Worm (Caenorhabditis elegans) whole organism, L4 larva: ENCODE results near the gene klp-17.

Experiments
- ceh-32 ChIP-seq: sonication (generic microtip); optimal IDR thresholded peaks from 2 replicates; lab custom pipeline; 2016; ENCODE audit warnings: mild to moderate bottlenecking, missing genetic modification characterization, missing compliant biosample characterization; ENCODE audit not compliant: poor library complexity
- ces-1 ChIP-seq: fragments of 150-350 bp; sonication (generic microtip); optimal IDR thresholded peaks from 4 replicates; lab custom pipeline; 2014; ENCODE audit warnings: missing biosample characterization, missing genetic modification reagents, missing genetic modification characterization
- fkh-10 ChIP-seq: fragments of 150-350 bp; optimal IDR thresholded peaks from 2 replicates; lab custom pipeline; 2014; ENCODE audit warnings: missing biosample characterization, missing genetic modification reagents, missing genetic modification characterization
- lsy-2 ChIP-seq, 2 experiments: fragments of 150-350 bp in 1 of 2; sonication (generic microtip) in 1 of 2; optimal IDR thresholded peaks; 2 replicates each; lab custom pipeline; 2014 to 2017; ENCODE audit warnings: missing biosample characterization in 2 of 2, missing genetic modification characterization in 2 of 2
- nhr-76 ChIP-seq: fragments of 150-350 bp; optimal IDR thresholded peaks from 2 replicates; lab custom pipeline; 2014; ENCODE audit warnings: missing biosample characterization, missing genetic modification characterization

- TF ChIP-seq ces-1 (GFP tag; lab: Kevin White, UChicago), result no peak
- TF ChIP-seq ceh-32 (tag; lab: Kevin White, UChicago), result no peak
- TF ChIP-seq fkh-10 (GFP tag; lab: Kevin White, UChicago), result no peak
- no peak for TF ChIP-seq nhr-76 (tag; lab: Kevin White, UChicago)
- TF ChIP-seq lsy-2 (tag; optimal IDR thresholded peaks at IDR 0.05; lab: Kevin White, UChicago), result no peak
Measured at ce11 chrII:11427322-11427721, 40.1 kb downstream of the klp-17 start.
